Worm (Caenorhabditis elegans) whole organism, L1 larva: ENCODE data around the gene R10E9.3.

ENCODE experiments used
- ceh-90 ChIP-seq: sonication (generic microtip); optimal IDR thresholded peaks from 2 replicates; lab custom pipeline; 2016; ENCODE audit warnings: missing genetic modification characterization, missing compliant biosample characterization
- irx-1 ChIP-seq: sonication (generic microtip); optimal IDR thresholded peaks from 2 replicates; lab custom pipeline; 2016; ENCODE audit warnings: missing genetic modification characterization, missing compliant biosample characterization
- lin-39 ChIP-seq: fragments of 150-350 bp; optimal IDR thresholded peaks from 2 replicates; lab custom pipeline; 2014; ENCODE audit warnings: missing biosample characterization, missing genetic modification reagents, missing genetic modification characterization
- nhr-76 ChIP-seq: sonication (generic microtip); optimal IDR thresholded peaks from 2 replicates; lab custom pipeline; 2017; ENCODE audit warnings: missing biosample characterization, missing genetic modification characterization
- xbp-1 ChIP-seq: sonication (generic microtip); optimal IDR thresholded peaks from 2 replicates; lab custom pipeline; 2016; ENCODE audit warnings: missing genetic modification characterization, missing compliant biosample characterization
- ztf-11 ChIP-seq, 2 experiments: sonication (generic microtip); optimal IDR thresholded peaks; 2 replicates each; lab custom pipeline; 2016 to 2017; ENCODE audit warnings: missing genetic modification characterization in 2 of 2, missing biosample characterization in 1 of 2, missing compliant biosample characterization in 1 of 2

DNA sequence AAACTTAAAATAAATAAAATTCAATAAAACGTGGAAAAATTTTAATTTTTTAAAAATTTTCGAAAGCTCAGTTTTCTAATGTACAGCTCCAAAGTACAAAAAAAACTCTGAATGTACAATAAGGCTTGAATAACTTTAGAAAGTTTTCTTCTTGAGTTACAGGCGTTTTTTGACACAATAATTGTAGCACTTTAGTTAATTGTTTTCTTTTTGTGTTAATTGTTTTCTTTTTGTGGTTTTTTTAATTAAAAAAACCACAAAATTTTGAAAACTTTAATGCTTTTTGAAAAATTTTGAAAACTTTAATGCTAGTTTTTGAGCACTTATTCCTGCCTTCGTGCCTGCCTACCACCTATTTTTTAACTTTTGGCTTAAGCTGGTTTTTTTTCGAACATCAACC, 4.2 kb downstream of the R10E9.3 start, which contains the start of gene R10E9.2:
- TF ChIP-seq lin-39 (tag; lab: Kevin White, UChicago), result no peak
- TF ChIP-seq irx-1 (tag; lab: Kevin White, UChicago), result no peak
- no peak for TF ChIP-seq ceh-90 (tag; lab: Kevin White, UChicago)
- no peak for TF ChIP-seq ztf-11 (tag; optimal IDR thresholded peaks at IDR 0.05; lab: Kevin White, UChicago)
- no peak for TF ChIP-seq nhr-76
- no peak for TF ChIP-seq xbp-1
